In the genomic region with DNA sequence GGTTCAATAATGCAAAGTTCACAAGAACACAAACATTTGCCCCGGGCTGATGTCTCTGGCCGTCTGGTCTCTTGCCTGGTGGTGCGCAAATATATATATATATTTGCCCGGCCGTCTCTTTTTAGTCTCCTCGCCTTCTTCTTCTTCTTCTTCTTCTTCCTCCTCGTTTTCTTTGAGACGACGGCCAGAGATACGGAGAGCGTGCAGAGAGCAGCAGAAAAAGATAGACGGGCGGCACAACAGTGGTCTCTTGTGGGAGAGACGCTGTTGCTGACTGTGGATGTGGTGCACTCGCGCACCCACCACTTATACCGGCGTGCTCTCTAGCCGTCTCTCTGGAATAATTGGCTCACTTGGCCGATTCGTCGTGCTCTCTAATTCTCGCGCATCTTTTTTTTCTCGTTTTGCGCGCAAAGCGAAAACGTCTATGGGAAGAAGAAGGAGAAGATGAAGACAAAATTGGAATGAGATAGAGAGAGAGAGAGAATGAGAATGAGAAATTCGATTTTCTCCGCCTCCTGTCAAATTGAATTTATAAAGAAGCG, we compare ENCODE assay signal across 1 worm cellular context.
TF ChIP-seq lines count a peak whose summit lies in the region.

No protein-coding gene starts in this region.

TF ChIP-seq in whole organism, L1 larva, 84 proteins besides CTCF, POLR2A, EP300 and RAD21 (continued from another document):
- TF ChIP-seq mep-1 (tag; optimal IDR thresholded peaks at IDR 0.05; lab: Kevin White, UChicago) (peak; percentile 87), jun-1 (tag; optimal IDR thresholded peaks at IDR 0.05; lab: Kevin White, UChicago) (peak; percentile 96), sptf-1 (tag; optimal IDR thresholded peaks at IDR 0.05; lab: Kevin White, UChicago) (no peak), snu-23 (GFP tag; optimal IDR thresholded peaks at IDR 0.05; lab: Kevin White, UChicago) (peak; percentile 98), skn-1 (tag; optimal IDR thresholded peaks at IDR 0.05; lab: Kevin White, UChicago) (peak; percentile 87), egl-13 (tag; optimal IDR thresholded peaks at IDR 0.05; lab: Kevin White, UChicago) (peak; percentile 99), ceh-88 (GFP tag; IDR thresholded peaks at IDR 0.05; lab: Robert Waterston, UW) (peak; percentile 91), lir-3 (tag; optimal IDR thresholded peaks at IDR 0.05; lab: Kevin White, UChicago; ENCODE audit: poor library complexity) (peak; percentile 72), tlp-1 (tag; optimal IDR thresholded peaks at IDR 0.05; lab: Kevin White, UChicago) (no peak), ceh-63 (GFP tag; optimal IDR thresholded peaks at IDR 0.05; lab: Kevin White, UChicago) (peak; percentile 84), tbx-2 (tag; optimal IDR thresholded peaks at IDR 0.05; lab: Kevin White, UChicago) (peak; percentile 100), nhr-237 (tag; optimal IDR thresholded peaks at IDR 0.05; lab: Kevin White, UChicago) (peak; percentile 85), pag-3 (tag; optimal IDR thresholded peaks at IDR 0.05; lab: Kevin White, UChicago; ENCODE audit: borderline replicate concordance, insufficient read depth) (peak; percentile 60), nhr-28 (tag; optimal IDR thresholded peaks at IDR 0.05; lab: Kevin White, UChicago) (no peak), Y116A8C.19 (tag; optimal IDR thresholded peaks at IDR 0.05; lab: Kevin White, UChicago; ENCODE audit: borderline replicate concordance) (peak; percentile 16), sup-37 (GFP tag; optimal IDR thresholded peaks at IDR 0.05; lab: Kevin White, UChicago) (peak; percentile 94), vab-15 (tag; optimal IDR thresholded peaks at IDR 0.05; lab: Kevin White, UChicago) (peak; percentile 94), nhr-20 (tag; optimal IDR thresholded peaks at IDR 0.05; lab: Kevin White, UChicago) (peak; percentile 100), mef-2 (tag; optimal IDR thresholded peaks at IDR 0.05; lab: Kevin White, UChicago) (peak; percentile 95), ceh-82 (tag; optimal IDR thresholded peaks at IDR 0.05; lab: Kevin White, UChicago) (peak; percentile 46 to 81 (median 75)), rnt-1 (tag; optimal IDR thresholded peaks at IDR 0.05; lab: Kevin White, UChicago) (peak; percentile 91), hlh-17 (GFP tag; optimal IDR thresholded peaks at IDR 0.05; lab: Kevin White, UChicago; ENCODE audit: borderline replicate concordance) (no peak), sox-4 (tag; optimal IDR thresholded peaks at IDR 0.05; lab: Kevin White, UChicago) (peak; percentile 95), lsy-2 (tag; optimal IDR thresholded peaks at IDR 0.05; lab: Kevin White, UChicago) (peak; percentile 86 to 90), elt-2 (tag; optimal IDR thresholded peaks at IDR 0.05; lab: Kevin White, UChicago) (peak; percentile 86), C34B4.2 (tag; optimal IDR thresholded peaks at IDR 0.05; lab: Kevin White, UChicago) (peak; percentile 76), unc-130 (tag; optimal IDR thresholded peaks at IDR 0.05; lab: Kevin White, UChicago) (peak; percentile 48)
